Fruit fly (Drosophila melanogaster) whole organism, embryonic: Measurements from ENCODE around the gene sws.

Experiments used
- Ada2b ChIP-seq: fragments of 200-800 bp; sonication (Bioruptor generic); IDR thresholded peaks from 2 replicates; pipeline ENCODE4 v1.3.6; 2022; ENCODE audit warnings: missing biosample characterization, missing genetic modification characterization
- Atf6 ChIP-seq: fragments of 200-800 bp; sonication (Bioruptor generic); IDR thresholded peaks from 2 replicates; pipeline ENCODE4 v1.3.6; 2022; ENCODE audit warnings: missing biosample characterization, missing genetic modification characterization
- CG1024 ChIP-seq: fragments of 200-800 bp; sonication (Bioruptor generic); IDR thresholded peaks from 2 replicates; pipeline ENCODE4 v1.3.6; 2022; ENCODE audit warnings: missing biosample characterization, missing genetic modification characterization
- CG11560 ChIP-seq: fragments of 200-800 bp; sonication (Bioruptor generic); IDR thresholded peaks from 3 replicates; pipeline ENCODE4 v1.3.6; 2022; ENCODE audit warnings: missing biosample characterization, missing genetic modification characterization
- CG13123 ChIP-seq: fragments of 200-800 bp; sonication (Bioruptor generic); optimal IDR thresholded peaks from 2 replicates; lab custom pipeline; 2016; ENCODE audit warnings: missing biosample characterization, missing genetic modification characterization
- CG13287 ChIP-seq: fragments of 200-800 bp; sonication (Bioruptor generic); IDR thresholded peaks from 2 replicates; pipeline ENCODE4 v1.3.6; 2022; ENCODE audit warnings: missing biosample characterization, missing genetic modification characterization; ENCODE audit not compliant: partially characterized antibody
- CG13424 ChIP-seq: fragments of 200-800 bp; sonication (Bioruptor generic); optimal IDR thresholded peaks from 2 replicates; lab custom pipeline; 2019; ENCODE audit warnings: missing biosample characterization, mild to moderate bottlenecking, missing genetic modification characterization, moderate library complexity
- CG15011 ChIP-seq: fragments of 200-800 bp; sonication (Bioruptor generic); optimal IDR thresholded peaks from 3 replicates; lab custom pipeline; 2018; ENCODE audit warnings: missing biosample characterization, mild to moderate bottlenecking, missing genetic modification characterization
- CG15073 ChIP-seq: fragments of 200-800 bp; sonication (Bioruptor generic); optimal IDR thresholded peaks from 2 replicates; lab custom pipeline; 2016; ENCODE audit warnings: missing biosample characterization, missing genetic modification characterization
- CG1602 ChIP-seq: fragments of 200-800 bp; sonication (Bioruptor generic); optimal IDR thresholded peaks from 3 replicates; lab custom pipeline; 2016; ENCODE audit warnings: missing biosample characterization, missing genetic modification characterization
- CG16779 ChIP-seq: fragments of 200-800 bp; sonication (Bioruptor generic); IDR thresholded peaks from 2 replicates; pipeline ENCODE4 v1.3.6; 2022; ENCODE audit warnings: missing biosample characterization, missing genetic modification characterization
- CG16815 ChIP-seq: fragments of 200-800 bp; sonication (Bioruptor generic); optimal IDR thresholded peaks from 3 replicates; lab custom pipeline; 2017; ENCODE audit warnings: missing biosample characterization, mild to moderate bottlenecking, missing genetic modification characterization
- CG16863 ChIP-seq: fragments of 200-800 bp; sonication (Bioruptor generic); optimal IDR thresholded peaks from 3 replicates; lab custom pipeline; 2016; ENCODE audit warnings: missing biosample characterization, missing genetic modification characterization
- CG17361 ChIP-seq: fragments of 200-800 bp; sonication (Bioruptor generic); IDR thresholded peaks from 3 replicates; pipeline ENCODE4 v1.3.6; 2022; ENCODE audit warnings: missing biosample characterization, missing genetic modification characterization
- CG18262 ChIP-seq: fragments of 200-800 bp; optimal IDR thresholded peaks from 3 replicates; lab custom pipeline; 2019; ENCODE audit warnings: missing biosample characterization, mild to moderate bottlenecking, missing genetic modification characterization, moderate library complexity
- CG18619 ChIP-seq: fragments of 200-800 bp; sonication (Bioruptor generic); optimal IDR thresholded peaks from 3 replicates; lab custom pipeline; 2017; ENCODE audit warnings: missing biosample characterization, mild to moderate bottlenecking, missing genetic modification characterization
- CG18764 ChIP-seq: fragments of 200-800 bp; sonication (Bioruptor generic); optimal IDR thresholded peaks from 3 replicates; lab custom pipeline; 2016; ENCODE audit warnings: missing biosample characterization, missing genetic modification characterization
- CG2199 ChIP-seq: fragments of 200-800 bp; sonication (Bioruptor generic); IDR thresholded peaks from 3 replicates; pipeline ENCODE4 v1.3.6; 2022; ENCODE audit warnings: missing biosample characterization, missing genetic modification characterization
- CG32772 ChIP-seq: fragments of 200-800 bp; sonication (Bioruptor generic); IDR thresholded peaks from 2 replicates; pipeline ENCODE4 v1.3.6; 2022; ENCODE audit warnings: missing biosample characterization, missing genetic modification characterization
- CG34224 ChIP-seq: fragments of 200-800 bp; sonication (Bioruptor generic); IDR thresholded peaks from 3 replicates; pipeline ENCODE4 v1.3.6; 2022; ENCODE audit warnings: missing biosample characterization, missing genetic modification characterization; ENCODE audit not compliant: partially characterized antibody
- CG6854 ChIP-seq: fragments of 200-800 bp; sonication (Bioruptor generic); optimal IDR thresholded peaks from 3 replicates; lab custom pipeline; 2017; ENCODE audit warnings: missing biosample characterization, mild to moderate bottlenecking, missing genetic modification characterization
- CG7786 ChIP-seq: fragments of 200-800 bp; sonication (Bioruptor generic); optimal IDR thresholded peaks from 2 replicates; lab custom pipeline; 2016; ENCODE audit warnings: missing biosample characterization, missing genetic modification characterization
- CG8478 ChIP-seq: fragments of >200 bp; optimal IDR thresholded peaks from 2 replicates; lab custom pipeline; 2018
- CG8944 ChIP-seq: fragments of 200-800 bp; sonication (Bioruptor generic); optimal IDR thresholded peaks from 3 replicates; lab custom pipeline; 2016; ENCODE audit warnings: missing biosample characterization, missing genetic modification characterization
- D19A ChIP-seq: fragments of 200-800 bp; optimal IDR thresholded peaks from 3 replicates; lab custom pipeline; 2019; ENCODE audit warnings: missing biosample characterization, mild to moderate bottlenecking, missing genetic modification characterization, moderate library complexity
- E2f1 ChIP-seq: fragments of 200-800 bp; sonication (Bioruptor generic); IDR thresholded peaks from 2 replicates; pipeline ENCODE4 v1.3.6; 2022; ENCODE audit warnings: missing biosample characterization, missing genetic modification characterization
- Hey ChIP-seq: fragments of 200-800 bp; sonication (Bioruptor generic); optimal IDR thresholded peaks from 3 replicates; lab custom pipeline; 2018; ENCODE audit warnings: missing biosample characterization, mild to moderate bottlenecking, missing genetic modification characterization
- HmgZ ChIP-seq: fragments of 200-800 bp; sonication (Bioruptor generic); optimal IDR thresholded peaks from 2 replicates; lab custom pipeline; 2018; ENCODE audit warnings: missing biosample characterization, mild to moderate bottlenecking, missing genetic modification characterization
- Hr39 ChIP-seq: fragments of >200 bp; optimal IDR thresholded peaks from 2 replicates; lab custom pipeline; 2017
- Myb ChIP-seq: fragments of 200-800 bp; sonication (Bioruptor generic); optimal IDR thresholded peaks from 2 replicates; lab custom pipeline; 2016; ENCODE audit warnings: missing biosample characterization, missing genetic modification characterization
- Nf-YA ChIP-seq: fragments of 200-800 bp; sonication (Bioruptor generic); IDR thresholded peaks from 2 replicates; pipeline ENCODE4 v1.3.6; 2022; ENCODE audit warnings: missing biosample characterization, missing genetic modification characterization
- Rfx ChIP-seq: fragments of 200-800 bp; sonication (Bioruptor generic); IDR thresholded peaks from 2 replicates; pipeline ENCODE4 v1.3.6; 2022; ENCODE audit warnings: missing biosample characterization, missing genetic modification characterization
- Six4 ChIP-seq: fragments of 200-800 bp; sonication (Bioruptor generic); optimal IDR thresholded peaks from 2 replicates; lab custom pipeline; 2016; ENCODE audit warnings: missing biosample characterization, missing genetic modification characterization
- Ssrp ChIP-seq: fragments of 200-800 bp; sonication (Bioruptor generic); optimal IDR thresholded peaks from 2 replicates; lab custom pipeline; 2018; ENCODE audit warnings: missing biosample characterization, mild to moderate bottlenecking, missing genetic modification characterization, moderate library complexity
- Usf ChIP-seq: fragments of 200-800 bp; sonication (Bioruptor generic); optimal IDR thresholded peaks from 2 replicates; lab custom pipeline; 2017; ENCODE audit warnings: missing genotype, missing biosample characterization, missing genetic modification characterization
- Vsx1 ChIP-seq: fragments of 200-800 bp; sonication (Bioruptor generic); optimal IDR thresholded peaks from 2 replicates; lab custom pipeline; 2017; ENCODE audit warnings: missing biosample characterization, mild to moderate bottlenecking, missing genetic modification characterization, missing genetic modification reagents
- ac ChIP-seq: fragments of 200-800 bp; sonication (Bioruptor generic); optimal IDR thresholded peaks from 3 replicates; lab custom pipeline; 2017; ENCODE audit warnings: missing biosample characterization, mild to moderate bottlenecking, missing genetic modification characterization
- bcd ChIP-seq: fragments of 200-800 bp; sonication (Bioruptor generic); optimal IDR thresholded peaks from 2 replicates; lab custom pipeline; 2017; ENCODE audit warnings: missing biosample characterization, mild to moderate bottlenecking, missing genetic modification characterization
- br ChIP-seq: fragments of >200 bp; optimal IDR thresholded peaks from 2 replicates; lab custom pipeline; 2017
- eyg ChIP-seq: fragments of 200-800 bp; sonication (Bioruptor generic); optimal IDR thresholded peaks from 3 replicates; lab custom pipeline; 2016; ENCODE audit warnings: missing biosample characterization, missing genetic modification characterization
- fd3F ChIP-seq: fragments of 200-800 bp; sonication (Bioruptor generic); optimal IDR thresholded peaks from 2 replicates; lab custom pipeline; 2018; ENCODE audit warnings: missing biosample characterization, mild to moderate bottlenecking, missing genetic modification characterization, moderate library complexity
- fru ChIP-seq: fragments of >200 bp; optimal IDR thresholded peaks from 2 replicates; lab custom pipeline; 2017
- gcm2 ChIP-seq: fragments of 200-800 bp; sonication (Bioruptor generic); optimal IDR thresholded peaks from 2 replicates; lab custom pipeline; 2016; ENCODE audit warnings: missing biosample characterization, missing genetic modification characterization
- inv ChIP-seq: fragments of 200-800 bp; sonication (Bioruptor generic); IDR thresholded peaks from 2 replicates; pipeline ENCODE4 v1.3.6; 2022; ENCODE audit warnings: missing biosample characterization, missing genetic modification characterization; ENCODE audit not compliant: partially characterized antibody
- jigr1 ChIP-seq: fragments of 200-800 bp; sonication (Bioruptor generic); IDR thresholded peaks from 3 replicates; pipeline ENCODE4 v1.3.6; 2022; ENCODE audit warnings: missing biosample characterization, missing genetic modification characterization
- mirr ChIP-seq: fragments of 200-800 bp; sonication (Bioruptor generic); optimal IDR thresholded peaks from 3 replicates; lab custom pipeline; 2018; ENCODE audit warnings: missing biosample characterization, mild to moderate bottlenecking, missing genetic modification characterization
- pita ChIP-seq: fragments of 200-800 bp; sonication (Bioruptor generic); optimal IDR thresholded peaks from 2 replicates; lab custom pipeline; 2017; ENCODE audit warnings: missing biosample characterization, mild to moderate bottlenecking, missing genetic modification characterization
- schlank ChIP-seq: fragments of 200-800 bp; sonication (Bioruptor generic); optimal IDR thresholded peaks from 2 replicates; lab custom pipeline; 2018; ENCODE audit warnings: missing biosample characterization, mild to moderate bottlenecking, missing genetic modification characterization
- seq ChIP-seq: fragments of 200-800 bp; sonication (Bioruptor generic); IDR thresholded peaks from 2 replicates; pipeline ENCODE4 v1.3.6; 2022; ENCODE audit warnings: missing biosample characterization, missing genetic modification characterization
- shn ChIP-seq: fragments of 200-800 bp; sonication (Bioruptor generic); optimal IDR thresholded peaks from 3 replicates; lab custom pipeline; 2016; ENCODE audit warnings: missing biosample characterization, missing genetic modification characterization
- stc ChIP-seq: fragments of 200-800 bp; sonication (Bioruptor generic); IDR thresholded peaks from 2 replicates; pipeline ENCODE4 v1.3.6; 2022; ENCODE audit warnings: missing biosample characterization, missing genetic modification characterization
- tio ChIP-seq: fragments of 200-800 bp; sonication (Bioruptor generic); optimal IDR thresholded peaks from 2 replicates; lab custom pipeline; 2017; ENCODE audit warnings: missing biosample characterization, missing genetic modification characterization, inconsistent platforms
- zfh1 ChIP-seq: fragments of 200-800 bp; sonication (Bioruptor generic); IDR thresholded peaks from 3 replicates; pipeline ENCODE4 v1.3.6; 2022; ENCODE audit warnings: missing biosample characterization, missing genetic modification characterization

The sws gene

DNA sequence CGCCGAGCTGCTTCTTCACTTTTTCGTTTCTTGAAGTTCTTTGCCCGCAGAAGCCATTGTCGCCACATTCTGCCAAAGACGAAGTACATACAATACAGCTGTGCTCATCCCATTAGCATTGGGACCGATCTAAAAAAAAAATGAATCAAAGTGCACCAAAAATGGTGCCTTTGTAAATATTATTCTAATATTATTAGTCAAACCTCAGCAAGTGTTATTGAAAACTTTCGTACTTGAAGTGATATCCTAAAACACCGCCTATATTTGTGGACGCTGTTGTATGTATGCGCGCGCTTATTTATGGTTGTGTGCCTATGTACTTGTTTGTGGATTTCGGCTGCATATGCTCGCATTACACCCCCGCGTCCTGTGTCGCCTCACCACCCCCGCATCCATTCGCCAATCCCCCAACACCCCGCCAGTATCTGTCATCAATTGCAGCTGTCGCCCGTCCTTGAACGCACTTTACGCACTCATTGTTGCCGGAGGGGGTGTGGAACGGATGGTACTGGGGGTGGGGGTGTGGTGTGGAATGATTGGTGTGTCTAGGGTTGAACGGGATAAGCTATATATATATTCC lies 4.4 kb upstream of the sws start (continued):
- TF ChIP-seq seq (peak; percentile 87), schlank (peak; percentile 65), CG18619 (GFP tag; lab: Kevin White, UChicago) (peak; percentile 82), CG1024 (GFP tag; lab: Robert Waterston, UW) (peak; percentile 78), Hey (tag; lab: Kevin White, UChicago) (peak; percentile 45), gcm2 (GFP tag; lab: Kevin White, UChicago) (peak; percentile 46), Atf6 (peak; percentile 79), Usf (GFP tag; lab: Kevin White, UChicago) (peak; percentile 55), stc (peak; percentile 89), CG13424 (peak; percentile 87), jigr1 (peak; percentile 54; the same call in 1 of the 3 replicates), CG8944 (GFP tag; lab: Kevin White, UChicago) (peak; percentile 39), bcd (peak; percentile 87), CG7786 (GFP tag; lab: Kevin White, UChicago) (peak; percentile 59), CG18764 (GFP tag; lab: Kevin White, UChicago) (peak; percentile 66), CG2199 (peak; percentile 86; the same call in 2 of the 3 replicates), CG17361 (GFP tag; lab: Robert Waterston, UW) (peak; percentile 86), CG15073 (GFP tag; lab: Kevin White, UChicago) (peak; percentile 21), fru (lab: Kevin White, UChicago) (no peak), Ssrp (peak; percentile 88), Vsx1 (peak; percentile 68), Nf-YA (GFP tag; lab: Robert Waterston, UW) (peak; percentile 75), E2f1 (GFP tag; lab: Robert Waterston, UW) (peak; percentile 86), CG1602 (GFP tag; lab: Kevin White, UChicago) (peak; percentile 82), Ada2b (GFP tag; lab: Robert Waterston, UW) (peak; percentile 90), zfh1 (GFP tag; lab: Robert Waterston, UW) (peak; percentile 94), CG16779 (GFP tag; lab: Robert Waterston, UW) (peak; percentile 52; the same call in 1 of the 2 replicates), CG11560 (peak; percentile 64), CG13287 (no peak), fd3F (GFP tag; lab: Kevin White, UChicago) (peak; percentile 75), Six4 (GFP tag; lab: Kevin White, UChicago) (peak; percentile 67), CG16815 (GFP tag; lab: Kevin White, UChicago) (peak; percentile 80), Hr39 (lab: Kevin White, UChicago) (no peak), D19A (tag; lab: Kevin White, UChicago) (peak; percentile 79), pita (GFP tag; lab: Kevin White, UChicago) (no peak), CG32772 (GFP tag; lab: Robert Waterston, UW) (peak; percentile 88), shn (peak; percentile 11), br (lab: Kevin White, UChicago) (no peak), CG16863 (GFP tag; lab: Kevin White, UChicago) (peak; percentile 74), CG34224 (GFP tag; lab: Robert Waterston, UW) (no peak), CG13123 (peak; percentile 55), Myb (GFP tag; lab: Kevin White, UChicago) (peak; percentile 33), CG18262 (tag; lab: Kevin White, UChicago) (peak; percentile 88), Rfx (GFP tag; lab: Robert Waterston, UW) (peak; percentile 84), ac (GFP tag; lab: Kevin White, UChicago) (peak; percentile 12), eyg (peak; percentile 9), CG8478 (lab: Kevin White, UChicago) (no peak), CG15011 (peak; percentile 74), HmgZ (tag; lab: Kevin White, UChicago) (peak; percentile 75), CG6854 (peak; percentile 79), tio (GFP tag; lab: Kevin White, UChicago) (peak; percentile 80), inv (GFP tag; lab: Robert Waterston, UW) (no peak), mirr (GFP tag; lab: Kevin White, UChicago) (no peak)
